Worm (Caenorhabditis elegans) whole organism, L4 larva: ENCODE results near the gene nhr-104.

ENCODE experiments used
- F26F4.8 ChIP-seq: fragments of 200-800 bp; sonication (Bioruptor generic); conservative IDR thresholded peaks from 2 replicates; pipeline ENCODE4 v1.3.6; 2022; ENCODE audit warnings: missing genetic modification characterization, missing compliant biosample characterization
- T20F7.1 ChIP-seq: fragments of 200-800 bp; sonication (Bioruptor generic); optimal IDR thresholded peaks from 2 replicates; lab custom pipeline; 2018; ENCODE audit warnings: mild to moderate bottlenecking, missing genetic modification characterization, missing compliant biosample characterization
- T26A8.4 ChIP-seq: fragments of 200-800 bp; sonication (Bioruptor generic); IDR thresholded peaks from 2 replicates; pipeline ENCODE4 v1.3.6; 2022; ENCODE audit warnings: missing genetic modification characterization, missing compliant biosample characterization
- Y48G9A.11 ChIP-seq: fragments of 200-800 bp; sonication (Bioruptor generic); IDR thresholded peaks from 2 replicates; pipeline ENCODE4 v1.3.6; 2022; ENCODE audit warnings: missing genetic modification reagents, missing genetic modification characterization, missing compliant biosample characterization
- aha-1 ChIP-seq: fragments of 150-350 bp; peaks from one replicate; lab custom pipeline; 2014; ENCODE audit warnings: missing biosample characterization, missing genetic modification characterization
- ama-1 ChIP-seq: fragments of 150-350 bp; optimal IDR thresholded peaks from 2 replicates; lab custom pipeline; 2014; ENCODE audit warnings: inconsistent platforms, mixed read lengths
- arid-1 ChIP-seq: fragments of 200-800 bp; sonication (Bioruptor generic); conservative IDR thresholded peaks from 2 replicates; pipeline ENCODE4 v1.3.6; 2022; ENCODE audit warnings: missing genetic modification reagents, missing genetic modification characterization, missing compliant biosample characterization
- attf-4 ChIP-seq: sonication (generic microtip); optimal IDR thresholded peaks from 3 replicates; lab custom pipeline; 2017; ENCODE audit warnings: missing biosample characterization, missing genetic modification characterization
- ceh-28 ChIP-seq: fragments of 150-350 bp; optimal IDR thresholded peaks from 2 replicates; lab custom pipeline; 2014; ENCODE audit warnings: missing biosample characterization, missing genetic modification reagents, missing genetic modification characterization
- ctbp-1 ChIP-seq: fragments of 200-800 bp; sonication (Bioruptor generic); IDR thresholded peaks from 2 replicates; pipeline ENCODE4 v1.3.6; 2022; ENCODE audit warnings: missing genetic modification reagents, missing genetic modification characterization, missing compliant biosample characterization
- daf-12 ChIP-seq: fragments of 150-350 bp; optimal IDR thresholded peaks from 2 replicates; lab custom pipeline; 2014; ENCODE audit warnings: missing biosample characterization, missing genetic modification reagents, missing genetic modification characterization
- daf-16 ChIP-seq, 3 experiments: sonication (generic microtip); optimal IDR thresholded peaks; 2 replicates each; lab custom pipeline; 2016 to 2017; ENCODE audit warnings: missing genetic modification characterization in 3 of 3, missing genetic modification reagents in 3 of 3, mild to moderate bottlenecking in 2 of 3, missing compliant biosample characterization in 2 of 3, missing biosample characterization in 1 of 3, moderate library complexity in 1 of 3
- daf-8 ChIP-seq: fragments of 200-800 bp; sonication (Bioruptor generic); IDR thresholded peaks from 2 replicates; pipeline ENCODE4 v1.3.6; 2022; ENCODE audit warnings: missing genetic modification characterization, missing compliant biosample characterization
- dmd-6 ChIP-seq: fragments of 200-800 bp; sonication (Bioruptor generic); IDR thresholded peaks from 2 replicates; pipeline ENCODE4 v1.3.6; 2022; ENCODE audit warnings: missing genetic modification reagents, missing genetic modification characterization, missing compliant biosample characterization
- dmd-8 ChIP-seq: fragments of 200-800 bp; sonication (Bioruptor generic); IDR thresholded peaks from 2 replicates; pipeline ENCODE4 v1.3.6; 2022; ENCODE audit warnings: missing genetic modification characterization, missing compliant biosample characterization
- dve-1 ChIP-seq: sonication (generic microtip); optimal IDR thresholded peaks from 2 replicates; lab custom pipeline; 2017; ENCODE audit warnings: antibody characterized with exemption, mild to moderate bottlenecking, missing genetic modification characterization, missing compliant biosample characterization; ENCODE audit not compliant: insufficient read depth
- egl-43 ChIP-seq: fragments of 200-800 bp; sonication (Bioruptor generic); IDR thresholded peaks from 2 replicates; pipeline ENCODE4 v1.3.6; 2022; ENCODE audit warnings: missing genetic modification reagents, missing genetic modification characterization, missing compliant biosample characterization
- fos-1 ChIP-seq: fragments of 150-350 bp; optimal IDR thresholded peaks from 2 replicates; lab custom pipeline; 2014; ENCODE audit warnings: missing biosample characterization, missing genetic modification characterization
- hlh-30 ChIP-seq: sonication (generic microtip); optimal IDR thresholded peaks from 2 replicates; lab custom pipeline; 2017; ENCODE audit warnings: antibody characterized with exemption, mild to moderate bottlenecking, missing genetic modification characterization, missing compliant biosample characterization; ENCODE audit not compliant: insufficient read depth
- hmg-1.1 ChIP-seq: fragments of 200-800 bp; sonication (Bioruptor generic); IDR thresholded peaks from 2 replicates; pipeline ENCODE4 v1.3.6; 2022; ENCODE audit warnings: missing genetic modification reagents, missing genetic modification characterization, missing compliant biosample characterization
- lin-38 ChIP-seq: fragments of 200-800 bp; sonication (Bioruptor generic); IDR thresholded peaks from 2 replicates; pipeline ENCODE4 v1.3.6; 2022; ENCODE audit warnings: missing genetic modification reagents, missing genetic modification characterization, missing compliant biosample characterization
- lsy-2 ChIP-seq, 2 experiments: fragments of 150-350 bp in 1 of 2; sonication (generic microtip) in 1 of 2; optimal IDR thresholded peaks; 2 replicates each; lab custom pipeline; 2014 to 2017; ENCODE audit warnings: missing biosample characterization in 2 of 2, missing genetic modification characterization in 2 of 2
- madf-5 ChIP-seq, 2 experiments: fragments of 200-800 bp; sonication (Bioruptor generic); IDR thresholded peaks; 2 replicates each; pipeline ENCODE4 v1.3.6; 2022; ENCODE audit warnings: missing compliant biosample characterization in 2 of 2, missing genetic modification characterization in 2 of 2
- madf-9 ChIP-seq: fragments of 200-800 bp; sonication (Bioruptor generic); conservative IDR thresholded peaks from 2 replicates; pipeline ENCODE4 v1.3.6; 2022; ENCODE audit warnings: missing genetic modification reagents, missing genetic modification characterization, missing compliant biosample characterization
- mdt-29 ChIP-seq: fragments of 200-800 bp; sonication (Bioruptor generic); IDR thresholded peaks from 2 replicates; pipeline ENCODE4 v1.3.6; 2022; ENCODE audit warnings: missing genetic modification reagents, missing genetic modification characterization, missing compliant biosample characterization
- mes-2 ChIP-seq: sonication (generic microtip); optimal IDR thresholded peaks from 2 replicates; lab custom pipeline; 2016; ENCODE audit warnings: missing genotype, mild to moderate bottlenecking, missing genetic modification characterization, missing compliant biosample characterization; ENCODE audit not compliant: poor library complexity, severe bottlenecking
- nhr-10 ChIP-seq: fragments of 150-350 bp; optimal IDR thresholded peaks from 2 replicates; lab custom pipeline; 2014; ENCODE audit warnings: missing biosample characterization, missing genetic modification characterization
- nhr-102 ChIP-seq: sonication (generic microtip); optimal IDR thresholded peaks from 2 replicates; lab custom pipeline; 2016; ENCODE audit warnings: mild to moderate bottlenecking, missing genetic modification characterization, moderate library complexity, missing compliant biosample characterization
- nhr-11 ChIP-seq: fragments of 150-350 bp; optimal IDR thresholded peaks from 2 replicates; lab custom pipeline; 2014; ENCODE audit warnings: missing biosample characterization, missing genetic modification characterization
- nhr-25 ChIP-seq: sonication (generic microtip); optimal IDR thresholded peaks from 2 replicates; lab custom pipeline; 2017; ENCODE audit warnings: missing genetic modification characterization, mild to moderate bottlenecking, missing compliant biosample characterization, antibody characterized with exemption, moderate library complexity, borderline replicate concordance; ENCODE audit not compliant: insufficient read depth
- nhr-42 ChIP-seq: fragments of 200-800 bp; sonication (Bioruptor generic); IDR thresholded peaks from 2 replicates; pipeline ENCODE4 v1.3.6; 2022; ENCODE audit warnings: missing genetic modification characterization, missing compliant biosample characterization
- nhr-6 ChIP-seq: fragments of 150-350 bp; optimal IDR thresholded peaks from 2 replicates; lab custom pipeline; 2014; ENCODE audit warnings: missing biosample characterization, missing genetic modification characterization
- nhr-77 ChIP-seq: fragments of 150-350 bp; optimal IDR thresholded peaks from 2 replicates; lab custom pipeline; 2014; ENCODE audit warnings: missing biosample characterization, missing genetic modification characterization
- pha-4 ChIP-seq, 2 experiments: fragments of 150-350 bp in 1 of 2; fragments of 200-800 bp in 1 of 2; sonication (Bioruptor generic) in 1 of 2; IDR thresholded peaks in 1 of 2; optimal IDR thresholded peaks in 1 of 2; 2 replicates each; pipeline versions ENCODE4 v1.3.6 to Lab custom; 2014 to 2022; ENCODE audit warnings: missing genetic modification characterization in 2 of 2, missing genetic modification reagents in 2 of 2, missing biosample characterization in 1 of 2, missing compliant biosample characterization in 1 of 2
- skn-1 ChIP-seq: fragments of 150-350 bp; optimal IDR thresholded peaks from 2 replicates; lab custom pipeline; 2014; ENCODE audit warnings: missing biosample characterization, missing genetic modification characterization
- spr-1 ChIP-seq: sonication (generic microtip); optimal IDR thresholded peaks from 2 replicates; lab custom pipeline; 2016; ENCODE audit warnings: mild to moderate bottlenecking, missing genetic modification characterization, missing compliant biosample characterization
- spr-3 ChIP-seq: fragments of 200-800 bp; sonication (Bioruptor generic); optimal IDR thresholded peaks from 2 replicates; lab custom pipeline; 2018; ENCODE audit warnings: mild to moderate bottlenecking, missing genetic modification characterization, missing compliant biosample characterization
- unc-130 ChIP-seq: sonication (generic microtip); optimal IDR thresholded peaks from 2 replicates; lab custom pipeline; 2016; ENCODE audit warnings: missing genetic modification reagents, missing genetic modification characterization, missing compliant biosample characterization
- zfp-2 ChIP-seq: sonication (generic microtip); optimal IDR thresholded peaks from 2 replicates; lab custom pipeline; 2016; ENCODE audit warnings: mild to moderate bottlenecking, missing genetic modification characterization, missing compliant biosample characterization
- zfp-3 ChIP-seq: fragments of 200-800 bp; sonication (Bioruptor generic); conservative IDR thresholded peaks from 2 replicates; pipeline ENCODE4 v1.3.6; 2022; ENCODE audit warnings: missing genetic modification reagents, missing genetic modification characterization, missing compliant biosample characterization
- ztf-7 ChIP-seq: fragments of 150-350 bp; optimal IDR thresholded peaks from 2 replicates; lab custom pipeline; 2014; ENCODE audit warnings: missing biosample characterization, missing genetic modification characterization

The nhr-104 gene

DNA sequence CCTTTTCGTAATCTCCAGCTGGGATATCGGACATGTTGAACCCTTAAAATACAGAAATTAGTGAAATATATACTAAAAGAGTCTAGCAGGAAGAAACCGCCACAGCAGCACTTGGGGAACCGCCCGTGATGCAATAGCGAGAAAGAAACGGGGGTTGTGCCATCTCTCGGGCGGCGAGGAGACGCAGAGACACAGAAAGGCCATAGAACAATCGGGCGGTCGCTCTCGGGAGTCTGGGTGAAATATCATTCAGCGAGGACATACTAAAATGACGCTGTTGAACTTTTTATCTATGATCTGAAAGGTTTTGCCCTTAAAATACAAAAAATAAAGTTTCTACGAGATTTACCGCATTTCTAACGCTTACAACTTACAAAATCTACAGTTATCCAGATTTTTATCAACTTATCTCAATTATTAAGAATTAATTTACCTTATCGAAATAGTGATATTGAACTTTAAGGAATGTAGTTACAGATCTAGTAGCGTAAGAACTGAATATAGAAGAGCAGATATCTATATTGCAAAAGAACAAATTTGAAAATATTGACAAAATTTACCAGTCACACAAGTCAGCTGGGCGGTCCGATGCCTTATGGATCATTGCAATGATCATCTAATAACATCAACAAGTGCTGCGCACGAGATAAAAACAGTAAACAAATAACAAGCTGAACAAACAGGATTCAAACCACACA is 39.9 kb downstream of the nhr-104 start, which contains the start of gene cyc-2.1 (continued):
- TF ChIP-seq attf-4, result no peak
- peak; percentile 43 for TF ChIP-seq unc-130 (GFP tag; lab: Kevin White, UChicago)
- TF ChIP-seq nhr-102 (tag; lab: Kevin White, UChicago), result peak; percentile 47
- peak; percentile 84 for TF ChIP-seq egl-43 (GFP tag; lab: Robert Waterston, UW)
- peak; percentile 73 for TF ChIP-seq T26A8.4 (GFP tag; lab: Robert Waterston, UW)
- TF ChIP-seq hmg-1.1 (GFP tag; lab: Robert Waterston, UW), result peak; percentile 51; the same call in 1 of the 2 replicates

DNA sequence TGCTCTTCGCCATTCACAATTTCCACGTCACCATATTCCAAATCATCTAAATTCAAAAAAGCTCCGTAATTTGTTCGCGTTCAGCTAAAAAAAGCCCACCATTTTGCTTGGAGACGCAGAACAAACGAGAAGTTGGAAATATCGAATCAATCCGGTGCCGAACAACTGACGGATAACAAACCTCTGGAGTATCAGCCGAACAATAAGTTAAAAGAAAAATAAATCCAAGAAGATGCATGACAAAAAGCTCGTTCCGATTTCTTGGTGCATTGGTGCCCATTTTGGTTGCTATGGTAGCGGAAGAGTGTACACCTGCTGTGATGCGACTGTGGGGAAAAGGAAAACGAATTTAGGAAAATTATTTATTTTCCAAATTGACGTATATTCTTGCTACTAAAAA is 40.9 kb downstream of the nhr-104 start, which contains the start of gene tctn-1:
Gene tctn-1, minus strand, starts transcription at position 280 of the 400 bp plus-strand sequence.
- TF ChIP-seq mes-2 (tag; lab: Kevin White, UChicago) (peak; percentile 9), zfp-3 (peak; percentile 18; the same call in 1 of the 2 replicates), dve-1 (tag; lab: Kevin White, UChicago) (peak; percentile 7), lin-38 (peak; percentile 35; the same call in 1 of the 2 replicates), nhr-11 (no peak), mdt-29 (GFP tag; lab: Robert Waterston, UW) (0 out of 2 replicates have a peak, but pooled peaks have one; percentile 26), ama-1 (lab: Kevin White, UChicago) (peak; percentile 86), Y48G9A.11 (GFP tag; lab: Robert Waterston, UW) (0 out of 2 replicates have a peak, but pooled peaks have one; percentile 8), madf-9 (GFP tag; lab: Robert Waterston, UW) (0 out of 2 replicates have a peak, but pooled peaks have one; percentile 16), aha-1 (tag; lab: Kevin White, UChicago) (peak; percentile 22), daf-16 (GFP tag; optimal IDR thresholded peaks at IDR 0.05; lab: Kevin White, UChicago) (peak in 1 of 2 experiments; percentile 22), daf-16 (tag; optimal IDR thresholded peaks at IDR 0.05; lab: Kevin White, UChicago) (peak; percentile 21), ctbp-1 (0 out of 2 replicates have a peak, but pooled peaks have one; percentile 14), lsy-2 (tag; optimal IDR thresholded peaks at IDR 0.05; lab: Kevin White, UChicago) (peak in 1 of 2 experiments; percentile 41), arid-1 (0 out of 2 replicates have a peak, but pooled peaks have one; percentile 20), dmd-6 (GFP tag; lab: Robert Waterston, UW) (peak; percentile 23; the same call in 1 of the 2 replicates), dmd-8 (0 out of 2 replicates have a peak, but pooled peaks have one; percentile 15), zfp-2 (tag; lab: Kevin White, UChicago) (no peak), nhr-77 (tag; lab: Kevin White, UChicago) (no peak), egl-43 (GFP tag; lab: Robert Waterston, UW) (no peak), hmg-1.1 (GFP tag; lab: Robert Waterston, UW) (0 out of 2 replicates have a peak, but pooled peaks have one; percentile 27)

DNA sequence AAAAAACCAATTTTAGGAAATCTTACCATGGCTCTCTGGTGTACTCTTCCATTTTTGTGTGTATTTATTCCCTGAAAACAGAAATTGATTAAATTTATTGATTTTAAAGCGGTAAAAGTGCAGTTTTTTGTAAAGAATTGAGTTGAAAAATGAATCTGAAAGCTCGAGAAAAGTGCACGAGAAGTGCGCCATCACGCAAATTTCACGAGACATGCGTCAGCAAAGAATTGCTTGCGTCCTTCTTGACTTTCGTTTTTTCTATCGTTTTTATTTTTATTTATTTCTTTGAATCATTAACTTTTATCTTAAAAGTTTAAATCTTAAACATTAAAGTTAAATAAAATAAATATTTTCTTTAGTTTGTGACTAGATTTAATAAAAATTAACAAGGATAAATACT is 43.1 kb downstream of the nhr-104 start, which contains the start of gene timm-17B.1:
Gene timm-17B.1, minus strand, starts transcription at position 71 of the 400 bp plus-strand sequence.
- TF ChIP-seq daf-12 (tag; lab: Kevin White, UChicago) (no peak), nhr-25 (tag; lab: Kevin White, UChicago) (no peak), dmd-6 (GFP tag; lab: Robert Waterston, UW) (0 out of 2 replicates have a peak, but pooled peaks have one; percentile 21), T20F7.1 (peak; percentile 46), mes-2 (tag; lab: Kevin White, UChicago) (peak; percentile 72), lsy-2 (tag; optimal IDR thresholded peaks at IDR 0.05; lab: Kevin White, UChicago) (peak; percentile 52 to 96), skn-1 (tag; lab: Kevin White, UChicago) (no peak), nhr-77 (tag; lab: Kevin White, UChicago) (peak; percentile 30), ceh-28 (tag; lab: Kevin White, UChicago) (no peak), ztf-7 (peak; percentile 84), dmd-8 (no peak), nhr-6 (tag; lab: Kevin White, UChicago) (no peak), madf-5 (GFP tag; IDR thresholded peaks at IDR 0.05; lab: Robert Waterston, UW) (no peak), pha-4 (GFP tag; IDR thresholded peaks at IDR 0.05; lab: Robert Waterston, UW) (no peak), pha-4 (tag; optimal IDR thresholded peaks at IDR 0.05; lab: Kevin White, UChicago) (peak; percentile 65), T26A8.4 (GFP tag; lab: Robert Waterston, UW) (peak; percentile 55; the same call in 1 of the 2 replicates), nhr-42 (GFP tag; lab: Robert Waterston, UW) (no peak), daf-8 (GFP tag; lab: Robert Waterston, UW) (no peak), nhr-10 (tag; lab: Kevin White, UChicago) (no peak), dve-1 (tag; lab: Kevin White, UChicago) (peak; percentile 79), hlh-30 (peak; percentile 59), daf-16 (GFP tag; optimal IDR thresholded peaks at IDR 0.05; lab: Kevin White, UChicago) (peak in 1 of 2 experiments; percentile 22), daf-16 (tag; optimal IDR thresholded peaks at IDR 0.05; lab: Kevin White, UChicago) (peak; percentile 43), lin-38 (peak; percentile 89), fos-1 (tag; lab: Kevin White, UChicago) (no peak), spr-3 (GFP tag; lab: Kevin White, UChicago) (no peak), F26F4.8 (GFP tag; lab: Robert Waterston, UW) (no peak), nhr-11 (peak; percentile 22), spr-1 (tag; lab: Kevin White, UChicago) (peak; percentile 57)
